Fruit fly (Drosophila melanogaster) whole organism, embryonic: Measurements from ENCODE around the gene CG6142.

ENCODE experiments used
- Ada2b ChIP-seq: fragments of 200-800 bp; sonication (Bioruptor generic); IDR thresholded peaks from 2 replicates; pipeline ENCODE4 v1.3.6; 2022; ENCODE audit warnings: missing biosample characterization, missing genetic modification characterization
- B-H1 ChIP-seq: fragments of 200-800 bp; sonication (Bioruptor generic); IDR thresholded peaks from 3 replicates; pipeline ENCODE4 v1.3.6; 2022; ENCODE audit warnings: missing biosample characterization, missing genetic modification characterization
- BEAF-32 ChIP-seq: fragments of 200-800 bp; sonication (Bioruptor generic); optimal IDR thresholded peaks from 3 replicates; lab custom pipeline; 2017; ENCODE audit warnings: missing biosample characterization, missing genetic modification characterization, mild to moderate bottlenecking, moderate library complexity, missing genetic modification reagents
- CG14441 ChIP-seq: fragments of 200-800 bp; sonication (Bioruptor generic); IDR thresholded peaks from 2 replicates; pipeline ENCODE4 v1.3.6; 2022; ENCODE audit warnings: missing biosample characterization, missing genetic modification characterization
- CG14965 ChIP-seq: fragments of 200-800 bp; sonication (Bioruptor generic); optimal IDR thresholded peaks from 2 replicates; lab custom pipeline; 2016; ENCODE audit warnings: missing biosample characterization, missing genetic modification characterization, borderline replicate concordance
- CG17328 ChIP-seq: fragments of 200-800 bp; sonication (Bioruptor generic); IDR thresholded peaks from 2 replicates; pipeline ENCODE4 v1.3.6; 2022; ENCODE audit warnings: missing biosample characterization, missing genetic modification characterization
- CG17361 ChIP-seq: fragments of 200-800 bp; sonication (Bioruptor generic); IDR thresholded peaks from 3 replicates; pipeline ENCODE4 v1.3.6; 2022; ENCODE audit warnings: missing biosample characterization, missing genetic modification characterization
- CG17568 ChIP-seq: fragments of 200-800 bp; sonication (Bioruptor generic); optimal IDR thresholded peaks from 2 replicates; lab custom pipeline; 2018; ENCODE audit warnings: missing biosample characterization, mild to moderate bottlenecking, missing genetic modification characterization, moderate library complexity
- CG18262 ChIP-seq: fragments of 200-800 bp; optimal IDR thresholded peaks from 3 replicates; lab custom pipeline; 2019; ENCODE audit warnings: missing biosample characterization, mild to moderate bottlenecking, missing genetic modification characterization, moderate library complexity
- CG18764 ChIP-seq: fragments of 200-800 bp; sonication (Bioruptor generic); optimal IDR thresholded peaks from 3 replicates; lab custom pipeline; 2016; ENCODE audit warnings: missing biosample characterization, missing genetic modification characterization
- CG32532 ChIP-seq: fragments of 200-800 bp; sonication (Bioruptor generic); IDR thresholded peaks from 2 replicates; pipeline ENCODE4 v1.3.6; 2022; ENCODE audit warnings: missing biosample characterization, missing genetic modification characterization
- CG3726 ChIP-seq: fragments of 200-800 bp; sonication (Bioruptor generic); IDR thresholded peaks from 3 replicates; pipeline ENCODE4, ENCODE4 v1.3.6; 2022; ENCODE audit warnings: missing biosample characterization, missing genetic modification characterization
- CG4617 ChIP-seq: fragments of 200-800 bp; sonication (Bioruptor generic); optimal IDR thresholded peaks from 3 replicates; lab custom pipeline; 2016; ENCODE audit warnings: missing biosample characterization, missing genetic modification characterization, borderline replicate concordance
- CG6683 ChIP-seq: fragments of 200-800 bp; sonication (Bioruptor generic); optimal IDR thresholded peaks from 2 replicates; lab custom pipeline; 2017; ENCODE audit warnings: missing biosample characterization, mild to moderate bottlenecking, missing genetic modification characterization, missing genetic modification reagents
- CG7963 ChIP-seq: fragments of 200-800 bp; sonication (Bioruptor generic); IDR thresholded peaks from 3 replicates; pipeline ENCODE4 v1.3.6; 2022; ENCODE audit warnings: missing biosample characterization, missing genetic modification characterization; ENCODE audit not compliant: partially characterized antibody
- CG7987 ChIP-seq: fragments of 200-800 bp; sonication (Bioruptor generic); optimal IDR thresholded peaks from 2 replicates; lab custom pipeline; 2018; ENCODE audit warnings: missing biosample characterization, mild to moderate bottlenecking, missing genetic modification characterization, moderate library complexity
- CG8478 ChIP-seq: fragments of >200 bp; optimal IDR thresholded peaks from 2 replicates; lab custom pipeline; 2018
- CG9727 ChIP-seq: fragments of 200-800 bp; sonication (Bioruptor generic); optimal IDR thresholded peaks from 3 replicates; lab custom pipeline; 2017; ENCODE audit warnings: missing biosample characterization, mild to moderate bottlenecking, missing genetic modification characterization
- CG9817 ChIP-seq: fragments of 200-800 bp; sonication (Bioruptor generic); optimal IDR thresholded peaks from 2 replicates; lab custom pipeline; 2018; ENCODE audit warnings: missing biosample characterization, mild to moderate bottlenecking, missing genetic modification characterization, moderate library complexity
- CoRest ChIP-seq: fragments of 200-800 bp; sonication (Bioruptor generic); optimal IDR thresholded peaks from 3 replicates; lab custom pipeline; 2018; ENCODE audit warnings: missing biosample characterization, mild to moderate bottlenecking, missing genetic modification characterization, moderate library complexity
- D19A ChIP-seq: fragments of 200-800 bp; optimal IDR thresholded peaks from 3 replicates; lab custom pipeline; 2019; ENCODE audit warnings: missing biosample characterization, mild to moderate bottlenecking, missing genetic modification characterization, moderate library complexity
- Dip2 ChIP-seq: fragments of 200-800 bp; sonication (Bioruptor generic); IDR thresholded peaks from 2 replicates; pipeline ENCODE4 v1.3.6; 2022; ENCODE audit warnings: missing biosample characterization, missing genetic modification characterization
- Doc2 ChIP-seq: fragments of 200-800 bp; sonication (Bioruptor generic); IDR thresholded peaks from 2 replicates; pipeline ENCODE4 v1.3.6; 2022; ENCODE audit warnings: missing biosample characterization, missing genetic modification characterization
- Gug ChIP-seq: fragments of 200-800 bp; sonication (Bioruptor generic); IDR thresholded peaks from 4 replicates; pipeline ENCODE4 v1.3.6; 2022; ENCODE audit warnings: missing biosample characterization, missing genetic modification characterization
- HHEX ChIP-seq: fragments of 200-800 bp; sonication (Bioruptor generic); optimal IDR thresholded peaks from 3 replicates; lab custom pipeline; 2017; ENCODE audit warnings: missing biosample characterization, mild to moderate bottlenecking, missing genetic modification characterization, missing genetic modification reagents
- Meics ChIP-seq: fragments of 200-800 bp; sonication (Bioruptor generic); optimal IDR thresholded peaks from 2 replicates; lab custom pipeline; 2017; ENCODE audit warnings: missing biosample characterization, mild to moderate bottlenecking, missing genetic modification characterization
- NC2β ChIP-seq: fragments of 200-800 bp; sonication (Bioruptor generic); optimal IDR thresholded peaks from 2 replicates; lab custom pipeline; 2016; ENCODE audit warnings: missing biosample characterization, missing genetic modification characterization
- Opbp ChIP-seq: fragments of 200-800 bp; sonication (Bioruptor generic); IDR thresholded peaks from 3 replicates; pipeline ENCODE4 v1.3.6; 2022; ENCODE audit warnings: missing biosample characterization, missing genetic modification characterization; ENCODE audit not compliant: partially characterized antibody
- Pdp1 ChIP-seq, 2 experiments: fragments of 200-800 bp; sonication (Bioruptor generic); optimal IDR thresholded peaks; 3 replicates each; lab custom pipeline; 2016; ENCODE audit warnings: missing biosample characterization in 2 of 2, missing genetic modification characterization in 2 of 2, mild to moderate bottlenecking in 1 of 2, moderate library complexity in 1 of 2
- Poxn ChIP-seq: fragments of 200-800 bp; sonication (Bioruptor generic); IDR thresholded peaks from 2 replicates; pipeline ENCODE4 v1.3.6; 2022; ENCODE audit warnings: missing biosample characterization, missing genetic modification characterization
- Sox100B ChIP-seq: fragments of 200-800 bp; sonication (Bioruptor generic); optimal IDR thresholded peaks from 3 replicates; lab custom pipeline; 2018; ENCODE audit warnings: missing biosample characterization, mild to moderate bottlenecking, missing genetic modification characterization
- Sox102F ChIP-seq: fragments of 200-800 bp; sonication (Bioruptor generic); optimal IDR thresholded peaks from 2 replicates; lab custom pipeline; 2018; ENCODE audit warnings: missing biosample characterization, mild to moderate bottlenecking, missing genetic modification characterization, moderate library complexity
- al ChIP-seq: fragments of 200-800 bp; sonication (Bioruptor generic); IDR thresholded peaks from 2 replicates; pipeline ENCODE4 v1.3.6; 2022; ENCODE audit warnings: missing biosample characterization, missing genetic modification characterization
- ase ChIP-seq: fragments of 200-800 bp; sonication (Bioruptor generic); IDR thresholded peaks from 3 replicates; pipeline ENCODE4 v1.3.6; 2022; ENCODE audit warnings: missing biosample characterization, missing genetic modification characterization
- bsh ChIP-seq, 2 experiments: fragments of 200-800 bp; sonication (Bioruptor generic); optimal IDR thresholded peaks; 2 replicates each; lab custom pipeline; 2017 to 2018; ENCODE audit warnings: mild to moderate bottlenecking in 2 of 2, missing biosample characterization in 2 of 2, missing genetic modification characterization in 2 of 2, moderate library complexity in 1 of 2
- cas ChIP-seq: fragments of 200-800 bp; sonication (Bioruptor generic); IDR thresholded peaks from 2 replicates; pipeline ENCODE4 v1.3.6; 2022; ENCODE audit warnings: missing biosample characterization, missing genetic modification characterization
- crc ChIP-seq: fragments of 200-800 bp; sonication (Bioruptor generic); optimal IDR thresholded peaks from 2 replicates; lab custom pipeline; 2016; ENCODE audit warnings: missing biosample characterization, missing genetic modification characterization
- esg ChIP-seq: fragments of 200-800 bp; sonication (Bioruptor generic); conservative IDR thresholded peaks from 2 replicates; pipeline ENCODE4 v1.3.6; 2022; ENCODE audit warnings: missing biosample characterization, missing genetic modification characterization
- gem ChIP-seq: fragments of 200-800 bp; sonication (Bioruptor generic); optimal IDR thresholded peaks from 2 replicates; lab custom pipeline; 2019; ENCODE audit warnings: missing biosample characterization, mild to moderate bottlenecking, missing genetic modification characterization, moderate library complexity
- hth ChIP-seq: fragments of >200 bp; optimal IDR thresholded peaks from 2 replicates; lab custom pipeline; 2017; ENCODE audit warnings: inconsistent platforms
- jing ChIP-seq: fragments of 200-800 bp; sonication (Bioruptor generic); optimal IDR thresholded peaks from 2 replicates; lab custom pipeline; 2018; ENCODE audit warnings: missing biosample characterization, mild to moderate bottlenecking, missing genetic modification characterization
- lbe ChIP-seq: fragments of 200-800 bp; sonication (Bioruptor generic); optimal IDR thresholded peaks from 2 replicates; lab custom pipeline; 2016; ENCODE audit warnings: missing biosample characterization, mild to moderate bottlenecking, missing genetic modification characterization
- nom ChIP-seq: fragments of 200-800 bp; sonication (Bioruptor generic); optimal IDR thresholded peaks from 2 replicates; lab custom pipeline; 2017; ENCODE audit warnings: missing biosample characterization, missing genetic modification characterization, mild to moderate bottlenecking, moderate library complexity, missing genetic modification reagents
- phol ChIP-seq: fragments of 200-800 bp; sonication (Bioruptor generic); optimal IDR thresholded peaks from 3 replicates; lab custom pipeline; 2018; ENCODE audit warnings: missing biosample characterization, mild to moderate bottlenecking, missing genetic modification characterization, moderate library complexity
- pros ChIP-seq: fragments of 200-800 bp; sonication (Bioruptor generic); optimal IDR thresholded peaks from 3 replicates; lab custom pipeline; 2019; ENCODE audit warnings: missing biosample characterization, mild to moderate bottlenecking, missing genetic modification characterization, moderate library complexity
- repo ChIP-seq: fragments of 200-800 bp; sonication (Bioruptor generic); optimal IDR thresholded peaks from 2 replicates; lab custom pipeline; 2016; ENCODE audit warnings: missing biosample characterization, missing genetic modification characterization
- tap ChIP-seq: fragments of 200-800 bp; optimal IDR thresholded peaks from 3 replicates; lab custom pipeline; 2019; ENCODE audit warnings: missing biosample characterization, mild to moderate bottlenecking, missing genetic modification characterization, moderate library complexity
- tio ChIP-seq: fragments of 200-800 bp; sonication (Bioruptor generic); optimal IDR thresholded peaks from 2 replicates; lab custom pipeline; 2017; ENCODE audit warnings: missing biosample characterization, missing genetic modification characterization, inconsistent platforms
- zfh1 ChIP-seq: fragments of 200-800 bp; sonication (Bioruptor generic); IDR thresholded peaks from 3 replicates; pipeline ENCODE4 v1.3.6; 2022; ENCODE audit warnings: missing biosample characterization, missing genetic modification characterization

CG6142 gene

dm6 chr3R:26104302-26105140, 28.4 kb upstream of the CG6142 start:
- peak; percentile 34; the same call in 1 of the 2 replicates for TF ChIP-seq CG14441
- no peak for TF ChIP-seq hth (lab: Kevin White, UChicago)
- TF ChIP-seq esg (GFP tag; lab: Robert Waterston, UW), result 0 out of 2 replicates have a peak, but pooled peaks have one; percentile 7
- no peak for TF ChIP-seq CG3726 (GFP tag; lab: Robert Waterston, UW)
- TF ChIP-seq CG4617 (GFP tag; lab: Kevin White, UChicago), result no peak
- peak in 1 of 2 experiments; percentile 46 for TF ChIP-seq bsh (GFP tag; optimal IDR thresholded peaks at IDR 0.05; lab: Kevin White, UChicago)
- no peak for TF ChIP-seq Poxn (GFP tag; lab: Robert Waterston, UW)
- TF ChIP-seq CG14965, result no peak
- no peak for TF ChIP-seq tap (tag; lab: Kevin White, UChicago)
- no peak for TF ChIP-seq pros (GFP tag; lab: Kevin White, UChicago)
- peak; percentile 82 for TF ChIP-seq D19A (tag; lab: Kevin White, UChicago)
- peak; percentile 40 for TF ChIP-seq CG9727 (GFP tag; lab: Kevin White, UChicago)
- no peak for TF ChIP-seq CG6683
- peak; percentile 19 for TF ChIP-seq Sox100B (GFP tag; lab: Kevin White, UChicago)
- no peak for TF ChIP-seq BEAF-32 (GFP tag; lab: Kevin White, UChicago)
- TF ChIP-seq CG7963, result no peak
- TF ChIP-seq CG17328 (GFP tag; lab: Robert Waterston, UW), result no peak
- peak; percentile 23 for TF ChIP-seq Sox102F (GFP tag; lab: Kevin White, UChicago)
- peak; percentile 72 for TF ChIP-seq gem (tag; lab: Kevin White, UChicago)
- TF ChIP-seq ase (GFP tag; lab: Robert Waterston, UW), result no peak
- 0 out of 2 replicates have a peak, but pooled peaks have one; percentile 23 for TF ChIP-seq al
- no peak for TF ChIP-seq jing (GFP tag; lab: Kevin White, UChicago)
- peak; percentile 13 for TF ChIP-seq CG18262 (tag; lab: Kevin White, UChicago)
- no peak for TF ChIP-seq crc
- TF ChIP-seq tio (GFP tag; lab: Kevin White, UChicago), result peak; percentile 34
- no peak; the same call in 2 of the 3 replicates for TF ChIP-seq zfh1
- TF ChIP-seq Meics (GFP tag; lab: Kevin White, UChicago), result peak; percentile 70
- TF ChIP-seq Opbp (GFP tag; lab: Robert Waterston, UW), result no peak
- peak; percentile 47 for TF ChIP-seq lbe (GFP tag; lab: Kevin White, UChicago)
- no peak for TF ChIP-seq Doc2 (GFP tag; lab: Robert Waterston, UW)
- TF ChIP-seq CG8478 (lab: Kevin White, UChicago), result no peak
- no peak for TF ChIP-seq B-H1
- no peak for TF ChIP-seq Pdp1 (GFP tag; optimal IDR thresholded peaks at IDR 0.05; lab: Kevin White, UChicago)
- TF ChIP-seq cas (GFP tag; lab: Robert Waterston, UW), result 0 out of 2 replicates have a peak, but pooled peaks have one; percentile 22
- no peak for TF ChIP-seq repo (GFP tag; lab: Kevin White, UChicago)
- TF ChIP-seq CG17361 (GFP tag; lab: Robert Waterston, UW), result no peak
- peak; percentile 32 for TF ChIP-seq CG9817 (tag; lab: Kevin White, UChicago)
- no peak for TF ChIP-seq NC2β
- TF ChIP-seq Ada2b (GFP tag; lab: Robert Waterston, UW), result no peak
- TF ChIP-seq Gug (GFP tag; lab: Robert Waterston, UW), result no peak
- no peak for TF ChIP-seq CG17568
- no peak for TF ChIP-seq nom (GFP tag; lab: Kevin White, UChicago)
- peak; percentile 25 for TF ChIP-seq CG7987 (GFP tag; lab: Kevin White, UChicago)
- no peak for TF ChIP-seq HHEX
- TF ChIP-seq CG18764 (GFP tag; lab: Kevin White, UChicago), result no peak
- TF ChIP-seq phol (tag; lab: Kevin White, UChicago), result peak; percentile 0
- TF ChIP-seq CG32532 (GFP tag; lab: Robert Waterston, UW), result peak; percentile 71
- TF ChIP-seq CoRest, result peak; percentile 39
- TF ChIP-seq Dip2 (GFP tag; lab: Robert Waterston, UW), result no peak
